Worm (Caenorhabditis elegans) whole organism, early embryonic: ENCODE measurements around the gene F13C5.5.

ENCODE experiments used
- B0310.2 ChIP-seq: sonication (generic microtip); optimal IDR thresholded peaks from 2 replicates; lab custom pipeline; 2016; ENCODE audit warnings: mild to moderate bottlenecking, missing genetic modification characterization, missing compliant biosample characterization
- F13C5.2 ChIP-seq: sonication (generic microtip); optimal IDR thresholded peaks from 2 replicates; lab custom pipeline; 2017; ENCODE audit warnings: mild to moderate bottlenecking, missing genetic modification characterization, inconsistent platforms, missing compliant biosample characterization
- aly-1 ChIP-seq: sonication (generic microtip); optimal IDR thresholded peaks from 2 replicates; lab custom pipeline; 2016; ENCODE audit warnings: missing genetic modification characterization, missing compliant biosample characterization
- ama-1 ChIP-seq: fragments of 150-350 bp; optimal IDR thresholded peaks from 2 replicates; lab custom pipeline; 2014
- ceh-13 ChIP-seq: fragments of 200-800 bp; sonication (Bioruptor generic); optimal IDR thresholded peaks from 2 replicates; lab custom pipeline; 2018; ENCODE audit warnings: mild to moderate bottlenecking, missing genetic modification characterization, missing compliant biosample characterization
- ceh-36 ChIP-seq: sonication (generic microtip); optimal IDR thresholded peaks from 2 replicates; lab custom pipeline; 2016; ENCODE audit warnings: missing genetic modification characterization, inconsistent platforms, missing compliant biosample characterization
- ets-7 ChIP-seq: sonication (generic microtip); optimal IDR thresholded peaks from 2 replicates; lab custom pipeline; 2016; ENCODE audit warnings: missing genotype, missing genetic modification characterization, missing compliant biosample characterization
- flt-1 ChIP-seq: fragments of 200-800 bp; sonication (Bioruptor generic); IDR thresholded peaks from 2 replicates; pipeline ENCODE4 v1.3.6; 2022; ENCODE audit warnings: missing genetic modification characterization, missing compliant biosample characterization
- hmbx-1 ChIP-seq: sonication (generic microtip); optimal IDR thresholded peaks from 2 replicates; lab custom pipeline; 2016; ENCODE audit warnings: mild to moderate bottlenecking, missing genetic modification characterization, missing compliant biosample characterization
- hmg-4 ChIP-seq: fragments of 200-800 bp; sonication (Bioruptor generic); optimal IDR thresholded peaks from 2 replicates; lab custom pipeline; 2018; ENCODE audit warnings: mild to moderate bottlenecking, missing genetic modification characterization, missing compliant biosample characterization
- hnd-1 ChIP-seq: sonication (generic microtip); optimal IDR thresholded peaks from 2 replicates; lab custom pipeline; 2016; ENCODE audit warnings: missing genetic modification characterization, missing compliant biosample characterization
- pes-1 ChIP-seq: fragments of 200-800 bp; sonication (Bioruptor generic); IDR thresholded peaks from 2 replicates; pipeline ENCODE4 v1.3.6; 2022; ENCODE audit warnings: missing genetic modification reagents, missing genetic modification characterization, missing compliant biosample characterization
- scrt-1 ChIP-seq: fragments of 200-800 bp; sonication (Bioruptor generic); IDR thresholded peaks from 2 replicates; pipeline ENCODE4 v1.3.6; 2022; ENCODE audit warnings: missing genetic modification characterization, missing compliant biosample characterization
- sea-1 ChIP-seq: fragments of 200-800 bp; sonication (Bioruptor generic); conservative IDR thresholded peaks from 2 replicates; pipeline ENCODE4 v1.3.6; 2022; ENCODE audit warnings: missing genetic modification characterization, missing compliant biosample characterization
- tbx-11 ChIP-seq: fragments of 200-800 bp; sonication (Bioruptor generic); IDR thresholded peaks from 2 replicates; pipeline ENCODE4 v1.3.6; 2022; ENCODE audit warnings: missing genetic modification characterization, missing compliant biosample characterization
- tbx-37 ChIP-seq: fragments of 200-800 bp; sonication (Bioruptor generic); conservative IDR thresholded peaks from 2 replicates; pipeline ENCODE4 v1.3.6; 2022; ENCODE audit warnings: missing genetic modification reagents, missing genetic modification characterization, missing compliant biosample characterization
- tra-4 ChIP-seq: sonication (generic microtip); optimal IDR thresholded peaks from 2 replicates; lab custom pipeline; 2017; ENCODE audit warnings: missing genetic modification characterization, missing compliant biosample characterization

F13C5.5 gene

DNA sequence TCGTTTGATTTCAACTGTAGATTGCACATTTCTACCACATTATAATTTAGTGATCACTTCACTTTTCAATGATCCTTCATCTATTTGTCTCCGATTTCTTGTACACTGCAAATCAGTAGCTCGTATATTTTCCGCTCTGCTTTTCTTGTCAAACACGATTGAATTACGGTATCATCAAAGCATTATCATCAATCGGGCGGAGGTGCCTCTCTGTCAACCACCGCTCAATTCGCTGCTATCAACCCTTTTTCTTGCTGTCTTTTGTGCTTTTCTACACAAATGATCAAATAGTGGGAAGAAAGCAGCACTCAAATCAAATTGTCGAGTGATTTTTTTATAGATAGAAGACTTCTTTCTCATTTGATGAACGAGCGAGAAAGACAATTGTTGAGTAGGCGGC is 29.3 kb upstream of the F13C5.5 start:
- TF ChIP-seq tbx-11 (GFP tag; lab: Robert Waterston, UW) (no peak), ama-1 (lab: Kevin White, UChicago) (no peak), flt-1 (GFP tag; lab: Robert Waterston, UW) (no peak), hmbx-1 (tag; lab: Kevin White, UChicago) (no peak), scrt-1 (no peak), B0310.2 (tag; lab: Kevin White, UChicago) (no peak), tbx-37 (GFP tag; lab: Robert Waterston, UW) (no peak), sea-1 (GFP tag; lab: Robert Waterston, UW) (no peak)

DNA sequence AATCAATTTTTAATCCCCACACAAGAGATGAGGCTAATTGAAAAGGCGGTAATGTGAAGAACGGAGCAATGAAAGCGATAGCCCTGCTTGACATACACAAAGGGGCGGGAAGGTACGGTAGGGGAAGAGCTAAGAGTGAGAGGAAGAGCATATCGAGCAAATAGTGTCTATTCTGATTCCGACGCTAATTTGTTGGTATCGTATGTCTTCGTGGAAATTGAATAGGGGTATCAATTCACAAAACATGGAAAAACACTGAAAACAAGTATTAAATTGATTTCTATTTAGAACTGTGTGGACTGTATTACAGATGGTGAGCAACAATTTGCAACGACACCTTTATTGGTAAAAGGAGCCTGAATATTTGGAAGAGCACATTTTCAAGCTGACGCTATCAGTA is 28.6 kb upstream of the F13C5.5 start, which contains the start of gene pha-2:
TSS of gene pha-2 (minus strand) at position 101 of the 400 bp plus-strand sequence.
- no peak for TF ChIP-seq hmbx-1 (tag; lab: Kevin White, UChicago)
- no peak for TF ChIP-seq scrt-1
- TF ChIP-seq ets-7 (tag; lab: Kevin White, UChicago), result no peak
- TF ChIP-seq ceh-13 (GFP tag; lab: Kevin White, UChicago), result no peak
- no peak for TF ChIP-seq aly-1 (tag; lab: Kevin White, UChicago)
- no peak for TF ChIP-seq hmg-4 (GFP tag; lab: Kevin White, UChicago)
- TF ChIP-seq ama-1 (lab: Kevin White, UChicago), result no peak
- no peak for TF ChIP-seq tbx-11 (GFP tag; lab: Robert Waterston, UW)
- no peak for TF ChIP-seq B0310.2 (tag; lab: Kevin White, UChicago)
- TF ChIP-seq tra-4 (tag; lab: Kevin White, UChicago), result no peak
- TF ChIP-seq F13C5.2 (tag; lab: Kevin White, UChicago), result no peak
- no peak for TF ChIP-seq pes-1 (GFP tag; lab: Robert Waterston, UW)
- no peak for TF ChIP-seq hnd-1
- no peak for TF ChIP-seq sea-1 (GFP tag; lab: Robert Waterston, UW)

DNA sequence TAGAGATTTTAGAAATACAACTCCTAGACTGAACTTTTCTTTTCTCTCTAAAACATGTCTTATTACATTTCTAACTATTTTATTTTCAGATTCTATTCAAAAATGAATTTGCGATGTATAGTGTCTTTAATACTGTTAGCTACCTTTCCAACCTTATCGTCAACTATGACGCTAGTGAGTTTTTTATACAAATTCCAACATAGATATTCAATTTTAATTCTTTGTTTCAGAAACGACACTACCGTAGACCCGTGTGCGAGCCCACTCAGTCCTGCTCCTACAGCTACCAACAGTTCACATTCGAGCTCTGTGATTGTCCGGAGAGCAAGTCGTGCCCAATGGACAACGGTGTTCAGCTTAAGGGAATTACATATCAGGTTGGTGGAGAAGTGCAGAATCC is 20.8 kb upstream of the F13C5.5 start, which contains the start of gene M6.4:
TSS of gene M6.4 (plus strand) at position 55 of the 400 bp plus-strand sequence.
- TF ChIP-seq hnd-1, result no peak
- no peak for TF ChIP-seq flt-1 (GFP tag; lab: Robert Waterston, UW)
- TF ChIP-seq B0310.2 (tag; lab: Kevin White, UChicago), result no peak
- no peak for TF ChIP-seq ceh-13 (GFP tag; lab: Kevin White, UChicago)
- TF ChIP-seq F13C5.2 (tag; lab: Kevin White, UChicago), result no peak
- TF ChIP-seq ama-1 (lab: Kevin White, UChicago), result no peak
- no peak for TF ChIP-seq hmg-4 (GFP tag; lab: Kevin White, UChicago)
- TF ChIP-seq pes-1 (GFP tag; lab: Robert Waterston, UW), result no peak
- TF ChIP-seq aly-1 (tag; lab: Kevin White, UChicago), result no peak
- TF ChIP-seq sea-1 (GFP tag; lab: Robert Waterston, UW), result no peak
- TF ChIP-seq ets-7 (tag; lab: Kevin White, UChicago), result no peak
- TF ChIP-seq ceh-36 (tag; lab: Kevin White, UChicago), result no peak
- no peak for TF ChIP-seq scrt-1
- TF ChIP-seq tbx-37 (GFP tag; lab: Robert Waterston, UW), result no peak
- no peak for TF ChIP-seq tra-4 (tag; lab: Kevin White, UChicago)
- TF ChIP-seq tbx-11 (GFP tag; lab: Robert Waterston, UW), result no peak
- TF ChIP-seq hmbx-1 (tag; lab: Kevin White, UChicago), result no peak

DNA sequence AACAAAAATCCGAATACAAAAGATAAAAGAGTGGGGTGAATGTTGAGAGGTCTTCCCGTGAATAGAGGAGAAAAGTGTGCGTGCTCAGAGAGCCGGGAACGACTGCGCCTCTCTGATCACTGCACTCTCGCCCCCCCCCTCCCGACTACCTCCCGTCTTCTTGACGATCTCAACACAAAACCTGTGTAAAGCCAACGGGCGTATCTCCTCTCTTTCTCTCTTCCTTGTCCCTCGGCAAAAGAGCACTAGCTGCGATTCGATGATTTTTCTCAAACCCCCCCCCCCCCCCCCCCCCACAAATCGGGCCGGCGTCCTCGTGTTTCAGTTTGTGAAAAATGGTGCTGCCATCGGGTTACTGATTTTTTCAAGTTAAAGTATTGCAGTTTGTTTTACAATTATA is 13.4 kb upstream of the F13C5.5 start:
- TF ChIP-seq hmbx-1 (tag; lab: Kevin White, UChicago), result no peak
- no peak for TF ChIP-seq ets-7 (tag; lab: Kevin White, UChicago)
- TF ChIP-seq scrt-1, result no peak
- TF ChIP-seq tbx-37 (GFP tag; lab: Robert Waterston, UW), result no peak

DNA sequence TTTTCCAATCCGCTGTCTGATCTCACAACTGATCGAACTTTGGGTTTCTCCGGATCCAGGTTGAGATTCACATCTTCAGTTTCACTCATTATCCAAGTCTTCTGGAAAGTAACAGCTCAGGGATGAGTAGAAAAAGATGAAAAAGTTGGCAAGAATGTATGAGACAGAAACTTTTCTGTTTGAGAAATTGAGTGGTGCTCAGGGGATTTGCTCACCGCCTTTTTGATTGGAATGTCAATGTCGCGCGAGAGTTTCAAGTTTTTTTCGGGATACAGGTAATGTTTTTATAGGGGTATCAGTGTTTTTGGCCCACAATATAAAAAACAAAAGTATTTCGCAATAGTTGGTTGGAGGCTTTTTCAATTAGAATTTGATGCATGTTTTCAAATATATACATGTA is 12.9 kb upstream of the F13C5.5 start, which contains the start of gene unc-96:
TSS of gene unc-96 (minus strand) at position 101 of the 400 bp plus-strand sequence.
- TF ChIP-seq ama-1 (lab: Kevin White, UChicago) (no peak), ets-7 (tag; lab: Kevin White, UChicago) (no peak), ceh-36 (tag; lab: Kevin White, UChicago) (no peak), pes-1 (GFP tag; lab: Robert Waterston, UW) (no peak), aly-1 (tag; lab: Kevin White, UChicago) (no peak), tbx-37 (GFP tag; lab: Robert Waterston, UW) (no peak), hnd-1 (no peak), sea-1 (GFP tag; lab: Robert Waterston, UW) (no peak), tbx-11 (GFP tag; lab: Robert Waterston, UW) (no peak), hmg-4 (GFP tag; lab: Kevin White, UChicago) (no peak), flt-1 (GFP tag; lab: Robert Waterston, UW) (no peak)

DNA sequence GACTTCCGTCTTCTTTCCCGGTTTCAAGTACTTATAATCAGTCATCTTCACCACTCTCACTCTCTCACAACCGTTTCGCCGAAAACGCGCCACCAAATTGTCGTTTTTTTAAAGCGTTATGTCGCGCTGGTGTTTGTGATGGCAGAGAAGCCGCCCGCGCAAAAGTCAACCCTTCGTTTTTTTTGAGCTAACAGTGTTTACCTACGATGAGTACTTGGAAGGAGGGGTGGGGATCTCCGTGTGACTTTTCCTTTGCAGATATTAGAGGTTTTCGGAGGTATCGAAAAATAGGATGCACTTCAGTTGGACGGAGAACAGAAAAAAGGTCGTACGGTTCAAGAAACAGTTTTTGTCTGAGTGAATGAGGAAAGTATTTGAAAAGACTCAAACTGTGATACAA is 9.4 kb upstream of the F13C5.5 start:
- no peak for TF ChIP-seq ceh-36 (tag; lab: Kevin White, UChicago)
- TF ChIP-seq ama-1 (lab: Kevin White, UChicago), result no peak
- TF ChIP-seq flt-1 (GFP tag; lab: Robert Waterston, UW), result no peak
- TF ChIP-seq tbx-37 (GFP tag; lab: Robert Waterston, UW), result no peak
- no peak for TF ChIP-seq tra-4 (tag; lab: Kevin White, UChicago)
- TF ChIP-seq hmbx-1 (tag; lab: Kevin White, UChicago), result no peak
- TF ChIP-seq pes-1 (GFP tag; lab: Robert Waterston, UW), result no peak
- TF ChIP-seq ets-7 (tag; lab: Kevin White, UChicago), result no peak

DNA sequence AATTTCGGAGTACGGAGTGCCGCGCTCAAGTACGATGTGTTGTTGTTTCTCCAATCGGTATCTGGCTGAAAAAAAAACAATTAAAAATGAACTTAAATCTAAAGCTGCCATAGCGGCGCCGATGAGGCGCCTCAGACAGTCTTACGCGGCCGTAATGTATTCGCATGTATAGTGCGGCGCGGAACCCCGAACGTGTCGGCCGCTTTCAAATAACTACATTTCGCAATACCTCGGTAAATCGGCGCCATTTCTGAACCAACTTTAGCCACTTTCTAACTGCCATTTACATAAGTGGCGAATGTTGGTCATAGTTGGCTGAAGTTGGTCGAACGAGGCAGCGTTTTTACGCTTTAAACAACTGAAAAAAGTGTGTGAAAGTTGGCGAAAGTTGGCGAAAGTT is 4.5 kb upstream of the F13C5.5 start:
- no peak for TF ChIP-seq sea-1 (GFP tag; lab: Robert Waterston, UW)

DNA sequence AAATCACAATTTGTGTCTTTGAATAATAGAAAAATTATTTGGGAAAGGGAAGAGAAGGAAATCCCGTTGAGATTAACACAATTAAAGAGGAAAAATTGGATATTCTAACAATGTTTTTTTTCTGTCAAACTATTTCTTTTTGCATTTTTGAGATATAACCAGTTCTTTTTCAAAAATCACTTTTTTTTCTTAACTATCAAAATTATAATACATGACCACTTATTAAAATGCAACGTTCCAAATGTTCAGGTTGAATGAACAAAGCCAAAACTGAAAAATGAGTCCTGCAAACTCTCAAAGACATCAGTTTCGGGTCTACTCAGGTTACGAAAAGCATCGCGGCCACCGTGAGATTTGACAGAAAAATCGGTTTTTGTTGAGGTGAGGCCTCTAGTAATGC is 1.3 kb upstream of the F13C5.5 start:
- TF ChIP-seq scrt-1 (no peak), flt-1 (GFP tag; lab: Robert Waterston, UW) (no peak), tra-4 (tag; lab: Kevin White, UChicago) (no peak), tbx-37 (GFP tag; lab: Robert Waterston, UW) (no peak), pes-1 (GFP tag; lab: Robert Waterston, UW) (no peak), sea-1 (GFP tag; lab: Robert Waterston, UW) (no peak), F13C5.2 (tag; lab: Kevin White, UChicago) (no peak)
